Fruit fly (Drosophila melanogaster): ENCODE measurements around the gene CG42507.

dm6 chr3L:14783363-14783627 is 25.5 kb upstream of the CG42507 start:
- TF ChIP-seq CG14655 (GFP tag; optimal IDR thresholded peaks at IDR 0.05) (no peak), Snoo (tag; optimal IDR thresholded peaks at IDR 0.05) (no peak), CG34367 (tag; optimal IDR thresholded peaks at IDR 0.05) (no peak), CG15710 (tag; optimal IDR thresholded peaks at IDR 0.05) (no peak), Ets98B (GFP tag; IDR thresholded peaks at IDR 0.05) (no peak)

All from whole organism, pupa.